Fruit fly (Drosophila melanogaster) whole organism, pupa: Measurements from ENCODE around the gene vers.

Source experiments
- CG10348 ChIP-seq: fragments of 200-800 bp; sonication (Bioruptor generic); IDR thresholded peaks from 2 replicates; pipeline ENCODE4 v1.3.6; 2022; ENCODE audit warnings: missing biosample characterization, missing genetic modification characterization
- CG17806 ChIP-seq: fragments of 200-800 bp; sonication (Bioruptor generic); optimal IDR thresholded peaks from 2 replicates; lab custom pipeline; 2018; ENCODE audit warnings: missing biosample characterization, mild to moderate bottlenecking, missing genetic modification characterization, moderate library complexity

dm6 chr3L:12077953-12078352 is 37.9 kb upstream of the vers start:
- no peak for TF ChIP-seq CG17806 (tag; lab: Kevin White, UChicago)
- TF ChIP-seq CG10348 (GFP tag; lab: Robert Waterston, UW), result no peak
